Fruit fly (Drosophila melanogaster): Measurements from ENCODE around the gene lds.

dm6 chr3R:7899277-7899676, 21.0 kb upstream of the lds start:
- TF ChIP-seq CG8478 (optimal IDR thresholded peaks at IDR 0.05): no peak
- TF ChIP-seq CTCF (optimal IDR thresholded peaks at IDR 0.05): no peak
